Worm (Caenorhabditis elegans) whole organism, L2 larva: Measurements from ENCODE around the gene sph-1.

Experiments used
- C34F6.9 ChIP-seq: fragments of 150-350 bp; optimal IDR thresholded peaks from 2 replicates; lab custom pipeline; 2014; ENCODE audit warnings: missing biosample characterization, missing genetic modification characterization
- F13H6.1 ChIP-seq: sonication (generic microtip); optimal IDR thresholded peaks from 2 replicates; lab custom pipeline; 2016; ENCODE audit warnings: missing genetic modification characterization, missing compliant biosample characterization
- ZK546.5 ChIP-seq: sonication (generic microtip); optimal IDR thresholded peaks from 2 replicates; lab custom pipeline; 2017; ENCODE audit warnings: missing biosample characterization, missing genetic modification characterization
- aly-2 ChIP-seq: fragments of 150-350 bp; optimal IDR thresholded peaks from 2 replicates; lab custom pipeline; 2014; ENCODE audit warnings: missing biosample characterization, missing genetic modification characterization
- ama-1 ChIP-seq: fragments of 150-350 bp; optimal IDR thresholded peaks from 2 replicates; lab custom pipeline; 2018; ENCODE audit warnings: inconsistent platforms
- blmp-1 ChIP-seq: sonication (generic microtip); optimal IDR thresholded peaks from 2 replicates; lab custom pipeline; 2017; ENCODE audit warnings: missing genetic modification characterization, mild to moderate bottlenecking, missing compliant biosample characterization, antibody characterized with exemption, moderate library complexity; ENCODE audit not compliant: insufficient read depth
- ceh-16 ChIP-seq: fragments of 150-350 bp; optimal IDR thresholded peaks from 2 replicates; lab custom pipeline; 2014; ENCODE audit warnings: missing biosample characterization, missing genetic modification characterization
- ceh-82 ChIP-seq: fragments of 150-350 bp; optimal IDR thresholded peaks from 2 replicates; lab custom pipeline; 2014; ENCODE audit warnings: missing biosample characterization, missing genetic modification characterization
- dmd-4 ChIP-seq: sonication (generic microtip); optimal IDR thresholded peaks from 2 replicates; lab custom pipeline; 2017; ENCODE audit warnings: missing biosample characterization, missing genetic modification characterization
- egl-27 ChIP-seq: sonication (generic microtip); optimal IDR thresholded peaks from 3 replicates; lab custom pipeline; 2017; ENCODE audit warnings: missing biosample characterization, missing genetic modification reagents, missing genetic modification characterization
- elt-1 ChIP-seq: fragments of 150-350 bp; optimal IDR thresholded peaks from 2 replicates; lab custom pipeline; 2014; ENCODE audit warnings: missing biosample characterization, missing genetic modification characterization
- elt-3 ChIP-seq: sonication (generic microtip); optimal IDR thresholded peaks from 2 replicates; lab custom pipeline; 2017; ENCODE audit warnings: missing biosample characterization, missing genetic modification characterization
- fos-1 ChIP-seq: fragments of 150-350 bp; optimal IDR thresholded peaks from 2 replicates; lab custom pipeline; 2014; ENCODE audit warnings: missing biosample characterization, missing genetic modification characterization
- gmeb-1 ChIP-seq: fragments of 150-350 bp; optimal IDR thresholded peaks from 2 replicates; lab custom pipeline; 2014; ENCODE audit warnings: missing biosample characterization, missing genetic modification characterization
- lin-11 ChIP-seq: fragments of 150-350 bp; sonication (generic microtip); optimal IDR thresholded peaks from 2 replicates; lab custom pipeline; 2014; ENCODE audit warnings: missing biosample characterization, missing genetic modification characterization, inconsistent platforms, mixed read lengths
- lin-13 ChIP-seq: fragments of 150-350 bp; optimal IDR thresholded peaks from 2 replicates; lab custom pipeline; 2014; ENCODE audit warnings: missing biosample characterization, missing genetic modification reagents, missing genetic modification characterization
- lin-39 ChIP-seq: fragments of 150-350 bp; optimal IDR thresholded peaks from 2 replicates; lab custom pipeline; 2014; ENCODE audit warnings: missing biosample characterization, missing genetic modification reagents, missing genetic modification characterization
- mbf-1 ChIP-seq: sonication (generic microtip); optimal IDR thresholded peaks from 2 replicates; lab custom pipeline; 2017; ENCODE audit warnings: missing biosample characterization, missing genetic modification characterization
- mdl-1 ChIP-seq, 2 experiments: fragments of 150-350 bp in 1 of 2; sonication (generic microtip) in 1 of 2; optimal IDR thresholded peaks; 2 replicates each; lab custom pipeline; 2017; ENCODE audit warnings: missing biosample characterization in 2 of 2, missing genetic modification characterization in 2 of 2
- nhr-11 ChIP-seq: fragments of 150-350 bp; optimal IDR thresholded peaks from 2 replicates; lab custom pipeline; 2014; ENCODE audit warnings: missing biosample characterization, missing genetic modification characterization
- nhr-129 ChIP-seq: fragments of 150-350 bp; optimal IDR thresholded peaks from 2 replicates; lab custom pipeline; 2014; ENCODE audit warnings: missing biosample characterization, missing genetic modification characterization
- nhr-21 ChIP-seq: fragments of 150-350 bp; optimal IDR thresholded peaks from 2 replicates; lab custom pipeline; 2014; ENCODE audit warnings: missing biosample characterization, missing genetic modification characterization
- nhr-237 ChIP-seq: fragments of 150-350 bp; optimal IDR thresholded peaks from 2 replicates; lab custom pipeline; 2014; ENCODE audit warnings: missing biosample characterization, missing genetic modification characterization
- nhr-6 ChIP-seq: fragments of 150-350 bp; optimal IDR thresholded peaks from 2 replicates; lab custom pipeline; 2014; ENCODE audit warnings: missing biosample characterization, missing genetic modification characterization
- nhr-77 ChIP-seq: fragments of 150-350 bp; optimal IDR thresholded peaks from 2 replicates; lab custom pipeline; 2014; ENCODE audit warnings: missing biosample characterization, missing genetic modification characterization
- peb-1 ChIP-seq: fragments of 150-350 bp; optimal IDR thresholded peaks from 2 replicates; lab custom pipeline; 2014; ENCODE audit warnings: missing biosample characterization, missing genetic modification characterization
- sem-4 ChIP-seq: fragments of 150-350 bp; optimal IDR thresholded peaks from 2 replicates; lab custom pipeline; 2014; ENCODE audit warnings: missing biosample characterization, missing genetic modification reagents, missing genetic modification characterization
- sma-3 ChIP-seq: sonication (generic microtip); optimal IDR thresholded peaks from 2 replicates; lab custom pipeline; 2016; ENCODE audit warnings: missing genetic modification reagents, missing genetic modification characterization, missing compliant biosample characterization
- sma-9 ChIP-seq, 2 experiments: fragments of 150-350 bp in 1 of 2; sonication (generic microtip) in 1 of 2; optimal IDR thresholded peaks; 2 replicates each; lab custom pipeline; 2014 to 2016; ENCODE audit warnings: missing genetic modification characterization in 2 of 2, mild to moderate bottlenecking in 1 of 2, missing biosample characterization in 1 of 2, missing compliant biosample characterization in 1 of 2, missing genetic modification reagents in 1 of 2, moderate library complexity in 1 of 2
- unc-55 ChIP-seq: fragments of 150-350 bp; sonication (generic microtip); optimal IDR thresholded peaks from 3 replicates; lab custom pipeline; 2014; ENCODE audit warnings: missing biosample characterization, missing genetic modification reagents, missing genetic modification characterization
- unc-62 ChIP-seq: fragments of 150-350 bp; optimal IDR thresholded peaks from 2 replicates; lab custom pipeline; 2014; ENCODE audit warnings: missing biosample characterization, missing genetic modification reagents, missing genetic modification characterization
- zag-1 ChIP-seq: fragments of 150-350 bp; optimal IDR thresholded peaks from 2 replicates; lab custom pipeline; 2014; ENCODE audit warnings: missing biosample characterization, missing genetic modification characterization
- ztf-4 ChIP-seq: fragments of 150-350 bp; optimal IDR thresholded peaks from 2 replicates; lab custom pipeline; 2014; ENCODE audit warnings: missing biosample characterization, missing genetic modification characterization

Gene sph-1

DNA sequence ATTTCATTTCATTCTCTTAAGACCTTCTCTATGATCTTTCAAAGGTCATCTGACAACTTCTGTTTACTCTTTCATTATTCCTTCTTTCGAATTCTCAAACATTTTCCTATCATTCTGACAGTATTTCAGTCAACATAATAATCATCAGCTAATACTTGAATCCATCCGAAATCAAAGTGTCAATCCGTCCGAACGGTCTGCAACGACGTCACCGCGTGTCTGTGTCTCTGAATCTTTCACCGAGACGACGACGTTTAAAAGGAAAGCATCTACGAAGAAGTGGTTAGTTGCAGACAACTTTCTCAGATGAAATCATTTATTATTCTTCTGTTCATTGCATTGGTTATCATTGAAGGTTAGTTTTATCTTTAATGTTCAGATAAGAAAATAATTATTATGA lies 31.1 kb downstream of the sph-1 start, which contains the start of gene Y42H9AR.5:
Y42H9AR.5 (plus strand) TSS at position 301 of the 400 bp plus-strand sequence.
- TF ChIP-seq nhr-21 (tag; lab: Kevin White, UChicago) (no peak), fos-1 (peak; percentile 42), nhr-77 (tag; lab: Kevin White, UChicago) (no peak), unc-55 (GFP tag; lab: Kevin White, UChicago) (no peak)
- TF ChIP-seq, all 48 proteins: peak for 1

DNA sequence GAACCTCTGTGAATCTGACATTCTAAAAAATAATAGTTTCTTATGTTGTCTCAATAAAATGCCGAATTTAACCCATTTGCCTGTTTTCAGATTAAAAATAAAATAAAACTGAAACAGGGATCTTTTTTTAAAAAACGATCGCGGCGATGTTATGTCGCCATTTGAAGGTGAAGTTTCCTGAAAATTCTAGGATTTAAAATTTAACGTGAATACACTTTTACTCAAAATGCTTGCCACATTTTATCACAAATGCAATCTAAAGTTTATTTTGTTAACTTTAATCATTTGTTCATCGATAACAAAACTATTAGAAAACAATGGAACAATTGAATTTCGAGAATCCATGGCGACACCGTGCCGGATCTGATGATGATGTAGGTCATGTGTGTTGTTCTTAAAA lies 33.8 kb downstream of the sph-1 start, which contains the start of gene Y42H9AR.2:
Y42H9AR.2 (plus strand) TSS at position 301 of the 400 bp plus-strand sequence.
- no peak for TF ChIP-seq egl-27 (tag; lab: Kevin White, UChicago)
- TF ChIP-seq gmeb-1 (tag; lab: Kevin White, UChicago): no peak
- no peak for TF ChIP-seq ceh-82
- no peak for TF ChIP-seq lin-39 (tag; lab: Kevin White, UChicago)
- no peak for TF ChIP-seq F13H6.1 (tag; lab: Kevin White, UChicago)
- TF ChIP-seq ZK546.5: no peak
- TF ChIP-seq nhr-11: no peak
- TF ChIP-seq peb-1: no peak
- no peak for TF ChIP-seq sma-3 (GFP tag; lab: Kevin White, UChicago)
- no peak for TF ChIP-seq elt-1
- no peak for TF ChIP-seq mdl-1 (tag; optimal IDR thresholded peaks at IDR 0.05; lab: Kevin White, UChicago)
- TF ChIP-seq nhr-129 (tag; lab: Kevin White, UChicago): no peak
- no peak for TF ChIP-seq mbf-1 (tag; lab: Kevin White, UChicago)
- no peak for TF ChIP-seq unc-62 (GFP tag; lab: Kevin White, UChicago)
- TF ChIP-seq nhr-6 (tag; lab: Kevin White, UChicago): no peak
- no peak for TF ChIP-seq lin-11 (tag; lab: Kevin White, UChicago)
- TF ChIP-seq sma-9 (GFP tag; optimal IDR thresholded peaks at IDR 0.05; lab: Kevin White, UChicago): no peak
- no peak for TF ChIP-seq sma-9 (tag; optimal IDR thresholded peaks at IDR 0.05; lab: Kevin White, UChicago)
- TF ChIP-seq sem-4 (tag; lab: Kevin White, UChicago): no peak
- no peak for TF ChIP-seq dmd-4 (tag; lab: Kevin White, UChicago)

DNA sequence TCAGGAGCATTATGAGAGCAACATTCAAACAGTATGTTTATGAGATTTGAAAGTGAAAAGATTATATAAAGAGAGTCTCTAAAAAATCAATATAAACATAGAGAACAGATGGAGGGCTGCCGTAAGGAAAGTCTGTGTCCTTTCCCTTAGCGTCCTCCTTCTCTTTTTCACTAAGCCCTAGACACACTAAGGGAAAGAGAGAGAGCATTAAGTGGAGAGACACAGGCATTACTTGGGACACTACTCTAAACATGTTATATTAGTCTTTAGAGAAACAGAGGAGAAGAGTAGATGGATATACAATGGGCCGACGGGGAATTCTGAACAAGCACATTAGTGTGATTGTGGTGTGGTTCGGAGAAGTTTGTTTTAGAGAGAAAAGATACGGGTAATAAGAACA lies 37.0 kb downstream of the sph-1 start:
- TF ChIP-seq lin-11 (tag; lab: Kevin White, UChicago) (no peak), nhr-129 (tag; lab: Kevin White, UChicago) (no peak), elt-1 (no peak), nhr-237 (tag; lab: Kevin White, UChicago) (no peak), ama-1 (no peak), ceh-16 (no peak), nhr-77 (tag; lab: Kevin White, UChicago) (no peak), zag-1 (tag; lab: Kevin White, UChicago) (no peak), peb-1 (no peak), nhr-6 (tag; lab: Kevin White, UChicago) (no peak), mdl-1 (tag; optimal IDR thresholded peaks at IDR 0.05; lab: Kevin White, UChicago) (no peak), elt-3 (tag; lab: Kevin White, UChicago) (no peak), ceh-82 (no peak), gmeb-1 (tag; lab: Kevin White, UChicago) (no peak), C34F6.9 (no peak), dmd-4 (tag; lab: Kevin White, UChicago) (no peak), blmp-1 (tag; lab: Kevin White, UChicago) (no peak)

DNA sequence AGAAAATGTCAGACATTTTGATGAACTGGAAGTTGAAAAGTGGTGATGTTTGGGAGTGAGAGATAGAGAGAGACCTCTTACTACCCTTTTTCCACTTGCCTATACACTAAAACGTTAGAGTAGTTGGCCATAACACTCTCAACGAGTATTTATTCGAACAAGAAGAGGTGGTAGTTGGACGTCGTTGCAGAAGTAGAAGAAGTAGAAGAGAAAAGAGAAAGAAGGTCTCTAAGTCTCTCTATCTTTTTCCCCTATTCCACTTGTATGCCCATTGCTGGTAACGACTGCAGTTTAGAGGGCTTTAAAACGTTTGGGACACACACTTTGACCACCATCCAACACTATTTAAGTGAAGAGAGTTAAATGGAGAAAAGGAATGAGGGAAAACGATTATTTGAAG lies 41.8 kb downstream of the sph-1 start:
- TF ChIP-seq mdl-1 (tag; optimal IDR thresholded peaks at IDR 0.05; lab: Kevin White, UChicago) (no peak), aly-2 (tag; lab: Kevin White, UChicago) (no peak), sem-4 (tag; lab: Kevin White, UChicago) (no peak), ceh-82 (no peak), lin-13 (GFP tag; lab: Kevin White, UChicago) (no peak), nhr-6 (tag; lab: Kevin White, UChicago) (no peak), unc-62 (GFP tag; lab: Kevin White, UChicago) (no peak), egl-27 (tag; lab: Kevin White, UChicago) (no peak), elt-1 (no peak), ztf-4 (no peak), C34F6.9 (no peak)

DNA sequence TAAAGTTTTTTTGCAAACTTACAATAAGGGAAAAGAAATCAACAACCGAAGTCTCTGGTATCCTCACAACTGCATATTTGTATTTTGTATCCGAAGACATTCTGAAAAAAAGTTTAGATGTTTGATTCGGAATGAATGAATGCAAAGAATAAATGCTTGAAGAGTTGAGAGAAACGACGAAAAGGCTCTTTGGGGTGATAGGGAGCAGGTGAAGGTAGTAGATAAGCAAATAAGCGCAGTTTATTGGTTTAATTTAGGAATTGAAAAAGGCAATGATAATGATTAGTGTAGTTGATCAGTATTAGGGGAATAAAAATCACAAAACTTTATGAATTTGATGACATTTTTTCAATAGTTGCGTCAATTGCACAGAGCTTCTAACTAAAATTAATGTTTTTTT lies 46.8 kb downstream of the sph-1 start, which contains the start of gene nsy-7:
nsy-7 (minus strand) TSS at position 101 of the 400 bp plus-strand sequence.
- TF ChIP-seq fos-1 (peak; percentile 0), nhr-6 (tag; lab: Kevin White, UChicago) (no peak)
- TF ChIP-seq, all 48 proteins: peak for 1
